Fruit fly (Drosophila melanogaster) ovary, adult (tissue): Measurements from ENCODE around the gene CG12229.

Source experiments
- CG17801 ChIP-seq: fragments of 200-800 bp; optimal IDR thresholded peaks from 2 replicates; lab custom pipeline; 2019; ENCODE audit warnings: missing biosample characterization, mild to moderate bottlenecking, missing genetic modification characterization, moderate library complexity; ENCODE audit not compliant: partially characterized antibody

CG12229 gene

dm6 chr3L:17386612-17387382 lies 49.4 kb downstream of the CG12229 start:
- no peak for TF ChIP-seq CG17801
